Worm (Caenorhabditis elegans): ENCODE results near the gene vps-37.

The vps-37 gene

DNA sequence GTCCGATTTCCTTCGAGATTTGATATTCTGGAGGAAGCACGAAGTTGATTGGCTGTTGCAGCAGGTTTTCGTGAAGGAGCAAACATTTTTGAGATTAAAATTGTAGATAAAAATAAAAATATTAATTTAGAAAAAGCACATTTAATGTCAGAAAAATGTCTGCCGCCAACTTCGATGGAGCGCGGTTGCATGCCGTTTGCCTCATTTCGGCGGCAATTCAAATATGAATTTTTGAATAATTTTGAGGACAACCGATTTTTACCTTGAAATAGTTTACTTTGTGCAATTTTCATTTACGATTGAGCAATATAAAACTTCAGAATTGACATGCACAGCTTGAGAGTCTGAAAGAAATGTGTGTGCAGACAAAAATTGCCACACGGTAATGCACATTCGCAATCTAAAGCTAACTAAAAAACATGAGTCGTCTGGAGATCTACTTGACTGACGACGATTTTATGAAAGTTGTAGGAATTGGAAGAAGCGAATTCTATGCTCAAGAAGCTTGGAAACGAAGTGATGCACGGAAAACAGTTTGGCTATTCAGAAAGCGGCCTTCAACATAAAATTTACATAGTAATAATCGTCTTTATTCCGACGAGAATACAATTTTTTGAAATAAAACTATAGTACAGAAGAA, 4.0 kb downstream of the vps-37 start, which contains the start of gene zhit-1:
Gene zhit-1 (minus strand): TSS at position 161 of the 640 bp plus-strand sequence.
- TF ChIP-seq dmd-4 (tag; optimal IDR thresholded peaks at IDR 0.05): no peak
- no peak for TF ChIP-seq egl-27 (tag; optimal IDR thresholded peaks at IDR 0.05)
- peak in 1 of 2 experiments; percentile 58 for TF ChIP-seq lsy-2 (tag; optimal IDR thresholded peaks at IDR 0.05)
- TF ChIP-seq nhr-12 (tag; optimal IDR thresholded peaks at IDR 0.05): no peak
- TF ChIP-seq zag-1 (tag; optimal IDR thresholded peaks at IDR 0.05): no peak
- no peak for TF ChIP-seq nhr-11 (tag; optimal IDR thresholded peaks at IDR 0.05)
- peak; percentile 11 for TF ChIP-seq lin-13 (GFP tag; optimal IDR thresholded peaks at IDR 0.05)
- no peak for TF ChIP-seq lin-11 (tag; optimal IDR thresholded peaks at IDR 0.05)
- peak; percentile 56 for TF ChIP-seq unc-55 (GFP tag; optimal IDR thresholded peaks at IDR 0.05)
- peak; percentile 1 for TF ChIP-seq nhr-129 (tag; optimal IDR thresholded peaks at IDR 0.05)
- no peak for TF ChIP-seq ceh-82 (tag; optimal IDR thresholded peaks at IDR 0.05)
- TF ChIP-seq ztf-4 (tag; optimal IDR thresholded peaks at IDR 0.05): no peak
- TF ChIP-seq elt-3 (tag; optimal IDR thresholded peaks at IDR 0.05): no peak
- no peak for TF ChIP-seq unc-62 (GFP tag; optimal IDR thresholded peaks at IDR 0.05)
- TF ChIP-seq skn-1 (tag; optimal IDR thresholded peaks at IDR 0.05): no peak
- no peak for TF ChIP-seq nhr-21 (tag; optimal IDR thresholded peaks at IDR 0.05)
- no peak for TF ChIP-seq aly-2 (tag; optimal IDR thresholded peaks at IDR 0.05)
- no peak for TF ChIP-seq nhr-23 (tag; optimal IDR thresholded peaks at IDR 0.05)
- TF ChIP-seq nhr-25 (tag; optimal IDR thresholded peaks at IDR 0.05): no peak
- no peak for TF ChIP-seq mbf-1 (tag; optimal IDR thresholded peaks at IDR 0.05)
- no peak for TF ChIP-seq F13H6.1 (tag; optimal IDR thresholded peaks at IDR 0.05)
- TF ChIP-seq peb-1 (tag; optimal IDR thresholded peaks at IDR 0.05): no peak
- TF ChIP-seq unc-39 (tag; optimal IDR thresholded peaks at IDR 0.05): no peak
- TF ChIP-seq alr-1 (tag; optimal IDR thresholded peaks at IDR 0.05): no peak
- TF ChIP-seq ama-1 (optimal IDR thresholded peaks at IDR 0.05): no peak
- no peak for TF ChIP-seq elt-1 (tag; optimal IDR thresholded peaks at IDR 0.05)
- peak; percentile 93 for TF ChIP-seq gmeb-1 (tag; optimal IDR thresholded peaks at IDR 0.05)
- TF ChIP-seq ZK546.5 (tag; optimal IDR thresholded peaks at IDR 0.05): no peak
- TF ChIP-seq C34F6.9 (tag; optimal IDR thresholded peaks at IDR 0.05): peak; percentile 36
- peak; percentile 61 for TF ChIP-seq snpc-4 (tag; optimal IDR thresholded peaks at IDR 0.05)
- TF ChIP-seq ceh-16 (tag; optimal IDR thresholded peaks at IDR 0.05): no peak
- no peak for TF ChIP-seq mdl-1 (tag; optimal IDR thresholded peaks at IDR 0.05)
- no peak for TF ChIP-seq sem-4 (tag; optimal IDR thresholded peaks at IDR 0.05)

DNA sequence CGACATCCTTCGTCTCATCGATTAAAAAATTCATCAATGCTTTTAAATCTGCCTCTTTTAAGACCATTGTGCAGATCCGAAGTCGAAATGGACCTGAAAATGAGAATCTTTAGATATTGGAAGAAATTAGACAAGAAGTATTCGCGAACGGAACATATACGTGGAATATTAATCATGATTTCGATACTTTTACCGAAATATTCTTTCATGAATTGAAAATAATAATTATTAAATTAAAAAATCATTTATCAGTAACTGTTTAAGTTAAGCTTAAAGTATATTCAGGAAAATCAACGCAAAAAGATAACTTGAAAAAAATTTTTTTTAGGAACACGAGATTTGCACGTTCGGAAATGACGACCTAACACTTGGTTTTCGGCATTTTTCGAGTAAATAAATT, 8.8 kb downstream of the vps-37 start, which contains the start of gene CD4.8:
Gene CD4.8 (minus strand): TSS at position 101 of the 400 bp plus-strand sequence.
- TF ChIP-seq nhr-6 (tag; optimal IDR thresholded peaks at IDR 0.05): no peak
- TF ChIP-seq ztf-1 (GFP tag; conservative IDR thresholded peaks at IDR 0.05): no peak
- no peak for TF ChIP-seq nhr-23 (tag; optimal IDR thresholded peaks at IDR 0.05)
- TF ChIP-seq lin-11 (tag; optimal IDR thresholded peaks at IDR 0.05): no peak
- TF ChIP-seq unc-55 (GFP tag; optimal IDR thresholded peaks at IDR 0.05): no peak
- no peak for TF ChIP-seq nhr-129 (tag; optimal IDR thresholded peaks at IDR 0.05)
- no peak for TF ChIP-seq dmd-4 (tag; optimal IDR thresholded peaks at IDR 0.05)
- TF ChIP-seq nhr-12 (tag; optimal IDR thresholded peaks at IDR 0.05): no peak
- no peak for TF ChIP-seq C34F6.9 (tag; optimal IDR thresholded peaks at IDR 0.05)
- TF ChIP-seq nhr-11 (tag; optimal IDR thresholded peaks at IDR 0.05): no peak
- TF ChIP-seq elt-1 (tag; optimal IDR thresholded peaks at IDR 0.05): no peak
- no peak for TF ChIP-seq ceh-82 (tag; optimal IDR thresholded peaks at IDR 0.05)
- TF ChIP-seq mbf-1 (tag; optimal IDR thresholded peaks at IDR 0.05): no peak
- TF ChIP-seq crh-2 (tag; optimal IDR thresholded peaks at IDR 0.05): no peak

DNA sequence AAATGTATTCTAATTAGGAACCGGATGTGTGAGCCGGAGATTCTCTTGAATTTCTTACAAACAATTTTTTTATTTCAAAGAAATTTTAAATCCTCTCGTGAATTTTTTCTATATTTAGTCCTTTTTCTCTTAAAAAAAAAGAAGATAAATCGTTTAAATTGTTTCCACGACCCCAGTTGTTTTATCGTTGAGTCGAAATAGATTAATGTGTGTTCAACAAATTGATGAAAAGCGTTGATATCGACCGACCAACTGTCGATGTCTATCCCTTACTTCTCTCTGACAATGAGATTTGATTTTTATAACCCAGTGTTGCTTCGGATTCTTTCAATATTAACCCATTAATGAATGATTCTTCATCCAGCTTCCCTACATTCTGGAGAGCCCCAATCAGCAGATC, 13.8 kb downstream of the vps-37 start, which contains the start of gene CD4.1:
Gene CD4.1 (plus strand): TSS at position 301 of the 400 bp plus-strand sequence.
- TF ChIP-seq zag-1 (tag; optimal IDR thresholded peaks at IDR 0.05) (no peak), sma-9 (GFP tag; optimal IDR thresholded peaks at IDR 0.05) (no peak), sma-9 (tag; optimal IDR thresholded peaks at IDR 0.05) (no peak), mdl-1 (tag; optimal IDR thresholded peaks at IDR 0.05) (no peak), unc-62 (GFP tag; optimal IDR thresholded peaks at IDR 0.05) (no peak), unc-55 (GFP tag; optimal IDR thresholded peaks at IDR 0.05) (no peak), lin-39 (tag; optimal IDR thresholded peaks at IDR 0.05) (no peak), nhr-23 (tag; optimal IDR thresholded peaks at IDR 0.05) (no peak), ztf-4 (tag; optimal IDR thresholded peaks at IDR 0.05) (no peak), skn-1 (tag; optimal IDR thresholded peaks at IDR 0.05) (no peak), sma-3 (GFP tag; optimal IDR thresholded peaks at IDR 0.05) (no peak), alr-1 (tag; optimal IDR thresholded peaks at IDR 0.05) (no peak), lsy-2 (tag; optimal IDR thresholded peaks at IDR 0.05) (no peak), nhr-12 (tag; optimal IDR thresholded peaks at IDR 0.05) (no peak), snpc-4 (tag; optimal IDR thresholded peaks at IDR 0.05) (no peak), elt-3 (tag; optimal IDR thresholded peaks at IDR 0.05) (no peak), mab-5 (tag; optimal IDR thresholded peaks at IDR 0.05) (no peak), nhr-11 (tag; optimal IDR thresholded peaks at IDR 0.05) (no peak), crh-2 (tag; optimal IDR thresholded peaks at IDR 0.05) (no peak)

All from whole organism, L2 larva.